Worm (Caenorhabditis elegans) whole organism, L3 larva: ENCODE results near the gene F35E12.10.
A peak's percentile ranks its signal among the peaks of the same experiment; 100 is the strongest.

ENCODE experiments used
- R02D3.7 ChIP-seq: fragments of 150-350 bp; optimal IDR thresholded peaks from 2 replicates; lab custom pipeline; 2014; ENCODE audit warnings: missing biosample characterization, missing genetic modification characterization
- ZK546.5 ChIP-seq: sonication (generic microtip); optimal IDR thresholded peaks from 2 replicates; lab custom pipeline; 2017; ENCODE audit warnings: missing biosample characterization, missing genetic modification characterization
- ama-1 ChIP-seq: fragments of 150-350 bp; optimal IDR thresholded peaks from 2 replicates; lab custom pipeline; 2018
- ceh-16 ChIP-seq: sonication (generic microtip); optimal IDR thresholded peaks from 2 replicates; lab custom pipeline; 2017; ENCODE audit warnings: missing biosample characterization, missing genetic modification characterization
- ceh-28 ChIP-seq: fragments of 150-350 bp; optimal IDR thresholded peaks from 2 replicates; lab custom pipeline; 2014; ENCODE audit warnings: missing biosample characterization, missing genetic modification reagents, missing genetic modification characterization
- ceh-9 ChIP-seq: sonication (generic microtip); optimal IDR thresholded peaks from 2 replicates; lab custom pipeline; 2018; ENCODE audit warnings: missing biosample characterization, missing genetic modification characterization
- daf-12 ChIP-seq: fragments of 150-350 bp; optimal IDR thresholded peaks from 2 replicates; lab custom pipeline; 2014; ENCODE audit warnings: missing biosample characterization, missing genetic modification reagents, missing genetic modification characterization
- egl-27 ChIP-seq: sonication (generic microtip); optimal IDR thresholded peaks from 4 replicates; lab custom pipeline; 2017; ENCODE audit warnings: missing biosample characterization, missing genetic modification reagents, missing genetic modification characterization
- elt-2 ChIP-seq: sonication (generic microtip); optimal IDR thresholded peaks from 2 replicates; lab custom pipeline; 2016; ENCODE audit warnings: missing genetic modification reagents, mild to moderate bottlenecking, missing genetic modification characterization, missing compliant biosample characterization
- eor-1 ChIP-seq, 2 experiments: fragments of 150-350 bp; optimal IDR thresholded peaks; 2 replicates each; lab custom pipeline; 2014 to 2018; ENCODE audit warnings: missing biosample characterization in 2 of 2, missing genetic modification characterization in 2 of 2
- fkh-2 ChIP-seq: fragments of 150-350 bp; optimal IDR thresholded peaks from 2 replicates; lab custom pipeline; 2014; ENCODE audit warnings: missing biosample characterization, missing genetic modification reagents, missing genetic modification characterization
- fos-1 ChIP-seq: fragments of 150-350 bp; optimal IDR thresholded peaks from 2 replicates; lab custom pipeline; 2014; ENCODE audit warnings: missing biosample characterization, missing genetic modification characterization
- hmg-11 ChIP-seq: sonication (generic microtip); optimal IDR thresholded peaks from 2 replicates; lab custom pipeline; 2016; ENCODE audit warnings: missing genetic modification characterization, missing compliant biosample characterization
- jun-1 ChIP-seq: fragments of 150-350 bp; optimal IDR thresholded peaks from 2 replicates; lab custom pipeline; 2014; ENCODE audit warnings: missing biosample characterization, missing genetic modification reagents, missing genetic modification characterization
- lin-15B ChIP-seq: fragments of 150-350 bp; optimal IDR thresholded peaks from 2 replicates; lab custom pipeline; 2014; ENCODE audit warnings: missing biosample characterization, missing genetic modification characterization
- lin-39 ChIP-seq: fragments of 150-350 bp; optimal IDR thresholded peaks from 2 replicates; lab custom pipeline; 2018; ENCODE audit warnings: missing biosample characterization, missing genetic modification reagents, missing genetic modification characterization
- lsy-12 ChIP-seq: sonication (generic microtip); optimal IDR thresholded peaks from 2 replicates; lab custom pipeline; 2016; ENCODE audit warnings: mild to moderate bottlenecking, missing genetic modification characterization, missing compliant biosample characterization
- mml-1 ChIP-seq: fragments of 150-350 bp; sonication (generic microtip); optimal IDR thresholded peaks from 3 replicates; lab custom pipeline; 2014; ENCODE audit warnings: missing biosample characterization, missing genetic modification characterization
- nfya-1 ChIP-seq: sonication (generic microtip); optimal IDR thresholded peaks from 2 replicates; lab custom pipeline; 2017; ENCODE audit warnings: missing genetic modification characterization, mild to moderate bottlenecking, missing compliant biosample characterization, antibody characterized with exemption, moderate library complexity; ENCODE audit not compliant: insufficient read depth
- nhr-11 ChIP-seq: fragments of 150-350 bp; optimal IDR thresholded peaks from 2 replicates; lab custom pipeline; 2014; ENCODE audit warnings: missing biosample characterization, missing genetic modification characterization
- nhr-12 ChIP-seq: fragments of 150-350 bp; optimal IDR thresholded peaks from 2 replicates; lab custom pipeline; 2014; ENCODE audit warnings: missing biosample characterization, missing genetic modification characterization
- nhr-23 ChIP-seq: fragments of 150-350 bp; optimal IDR thresholded peaks from 2 replicates; lab custom pipeline; 2014; ENCODE audit warnings: missing biosample characterization, missing genetic modification reagents, missing genetic modification characterization
- nhr-237 ChIP-seq: fragments of 150-350 bp; optimal IDR thresholded peaks from 2 replicates; lab custom pipeline; 2014; ENCODE audit warnings: missing biosample characterization, missing genetic modification characterization
- nhr-25 ChIP-seq: sonication (generic microtip); optimal IDR thresholded peaks from 2 replicates; lab custom pipeline; 2017; ENCODE audit warnings: missing biosample characterization, missing genetic modification characterization
- nhr-28 ChIP-seq: fragments of 150-350 bp; optimal IDR thresholded peaks from 2 replicates; lab custom pipeline; 2014; ENCODE audit warnings: missing biosample characterization, missing genetic modification characterization
- nhr-43 ChIP-seq: sonication (generic microtip); optimal IDR thresholded peaks from 2 replicates; lab custom pipeline; 2016; ENCODE audit warnings: mild to moderate bottlenecking, missing genetic modification characterization, missing compliant biosample characterization; ENCODE audit not compliant: poor library complexity, severe bottlenecking
- nhr-76 ChIP-seq: fragments of 150-350 bp; sonication (generic microtip); optimal IDR thresholded peaks from 5 replicates; lab custom pipeline; 2014; ENCODE audit warnings: missing biosample characterization, missing genetic modification characterization
- nhr-77 ChIP-seq: fragments of 150-350 bp; optimal IDR thresholded peaks from 2 replicates; lab custom pipeline; 2014; ENCODE audit warnings: missing biosample characterization, missing genetic modification characterization
- pha-4 ChIP-seq: fragments of 150-350 bp; optimal IDR thresholded peaks from 2 replicates; lab custom pipeline; 2014; ENCODE audit warnings: missing biosample characterization, missing genetic modification reagents, missing genetic modification characterization
- pqm-1 ChIP-seq: fragments of 150-350 bp; optimal IDR thresholded peaks from 2 replicates; lab custom pipeline; 2017; ENCODE audit warnings: missing biosample characterization, missing genetic modification characterization, inconsistent platforms
- skn-1 ChIP-seq: fragments of 150-350 bp; optimal IDR thresholded peaks from 2 replicates; lab custom pipeline; 2014; ENCODE audit warnings: missing biosample characterization, missing genetic modification characterization
- snpc-4 ChIP-seq: fragments of 150-350 bp; optimal IDR thresholded peaks from 2 replicates; lab custom pipeline; 2014; ENCODE audit warnings: missing biosample characterization, missing genetic modification characterization
- tbx-2 ChIP-seq: sonication (generic microtip); optimal IDR thresholded peaks from 2 replicates; lab custom pipeline; 2016; ENCODE audit warnings: mild to moderate bottlenecking, missing genetic modification characterization, missing compliant biosample characterization
- unc-39 ChIP-seq: sonication (generic microtip); optimal IDR thresholded peaks from 4 replicates; lab custom pipeline; 2017; ENCODE audit warnings: missing biosample characterization, missing genetic modification characterization
- zag-1 ChIP-seq: fragments of 150-350 bp; optimal IDR thresholded peaks from 2 replicates; lab custom pipeline; 2014; ENCODE audit warnings: missing biosample characterization, missing genetic modification characterization
- ztf-11 ChIP-seq: fragments of 150-350 bp; optimal IDR thresholded peaks from 2 replicates; lab custom pipeline; 2014; ENCODE audit warnings: missing biosample characterization, missing genetic modification characterization
- ztf-4 ChIP-seq: fragments of 150-350 bp; optimal IDR thresholded peaks from 2 replicates; lab custom pipeline; 2014; ENCODE audit warnings: missing biosample characterization, missing genetic modification characterization

Gene F35E12.10

ce11 chrV:13787225-13787898 lies 38.8 kb upstream of the F35E12.10 start, which contains the start of the genes F53C11.4 and F53C11.5:
F53C11.4 (minus strand) TSS chrV:13787352.
F53C11.5 (plus strand) TSS chrV:13787549.
- peak; percentile 46 for TF ChIP-seq pqm-1 (tag; lab: Kevin White, UChicago)
- TF ChIP-seq snpc-4 (tag; lab: Kevin White, UChicago) = no peak
- TF ChIP-seq nfya-1 = peak; percentile 45
- peak; percentile 3 for TF ChIP-seq lin-15B (tag; lab: Kevin White, UChicago)
- TF ChIP-seq tbx-2 = no peak
- TF ChIP-seq hmg-11 (tag; lab: Kevin White, UChicago) = peak; percentile 3
- no peak for TF ChIP-seq unc-39 (tag; lab: Kevin White, UChicago)
- no peak for TF ChIP-seq ztf-4 (tag; lab: Kevin White, UChicago)
- TF ChIP-seq nhr-11 (tag; lab: Kevin White, UChicago) = no peak
- TF ChIP-seq nhr-12 = no peak
- peak; percentile 91 for TF ChIP-seq nhr-23
- peak; percentile 30 for TF ChIP-seq ceh-28 (tag; lab: Kevin White, UChicago)
- peak; percentile 66 for TF ChIP-seq jun-1
- TF ChIP-seq nhr-28 (tag; lab: Kevin White, UChicago) = no peak
- TF ChIP-seq mml-1 (tag; lab: Kevin White, UChicago) = no peak
- TF ChIP-seq elt-2 = peak; percentile 69
- TF ChIP-seq lin-39 (tag; lab: Kevin White, UChicago) = peak; percentile 48
- TF ChIP-seq lsy-12 (tag; lab: Kevin White, UChicago) = peak; percentile 36
- peak; percentile 88 for TF ChIP-seq pha-4 (tag; lab: Kevin White, UChicago)
- TF ChIP-seq ama-1 (lab: Kevin White, UChicago) = peak; percentile 29
- TF ChIP-seq, all 47 proteins: peak for 12

ce11 chrV:13785767-13786166 lies 37.2 kb upstream of the F35E12.10 start:
- TF ChIP-seq snpc-4 (tag; lab: Kevin White, UChicago) (no peak), pqm-1 (tag; lab: Kevin White, UChicago) (no peak), eor-1 (tag; optimal IDR thresholded peaks at IDR 0.05; lab: Kevin White, UChicago) (no peak), tbx-2 (no peak), ceh-16 (tag; lab: Kevin White, UChicago) (no peak), ceh-9 (tag; lab: Kevin White, UChicago) (no peak), fkh-2 (tag; lab: Kevin White, UChicago) (no peak), hmg-11 (tag; lab: Kevin White, UChicago) (no peak), nhr-43 (tag; lab: Kevin White, UChicago) (no peak), jun-1 (no peak), nhr-237 (tag; lab: Kevin White, UChicago) (no peak), ztf-11 (tag; lab: Kevin White, UChicago) (no peak), skn-1 (tag; lab: Kevin White, UChicago) (no peak)
- TF ChIP-seq, all 47 proteins: peak for 0

DNA sequence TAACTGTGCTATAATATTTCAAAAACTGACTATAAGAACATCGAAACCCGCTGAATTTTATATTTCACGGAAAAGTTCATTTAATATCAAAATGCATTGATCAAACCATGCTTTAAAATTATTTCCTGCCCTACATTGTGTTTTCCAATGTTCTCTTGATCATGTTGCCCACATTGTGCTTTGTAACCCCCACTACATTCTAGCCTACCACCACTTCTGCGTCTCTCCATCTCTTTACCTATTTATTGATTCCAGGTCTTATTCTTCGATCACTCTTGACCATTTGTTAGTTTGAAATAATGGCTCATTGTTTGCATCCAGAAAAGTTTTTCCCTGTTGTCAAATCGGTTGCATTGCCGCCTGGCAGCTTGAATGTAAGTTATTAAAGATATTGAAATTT lies 33.6 kb upstream of the F35E12.10 start, which contains the start of gene decr-1.1:
Gene decr-1.1, plus strand, starts transcription at position 210 of the 400 bp plus-strand sequence.
- no peak for TF ChIP-seq nhr-237 (tag; lab: Kevin White, UChicago)
- TF ChIP-seq nhr-28 (tag; lab: Kevin White, UChicago) = no peak
- no peak for TF ChIP-seq nhr-25 (tag; lab: Kevin White, UChicago)
- TF ChIP-seq elt-2 = peak; percentile 49
- TF ChIP-seq unc-39 (tag; lab: Kevin White, UChicago) = no peak
- TF ChIP-seq ZK546.5 (tag; lab: Kevin White, UChicago) = no peak
- TF ChIP-seq mml-1 (tag; lab: Kevin White, UChicago) = no peak
- TF ChIP-seq lin-39 (tag; lab: Kevin White, UChicago) = no peak
- TF ChIP-seq daf-12 (tag; lab: Kevin White, UChicago) = no peak
- peak; percentile 7 for TF ChIP-seq nfya-1
- TF ChIP-seq nhr-77 (tag; lab: Kevin White, UChicago) = no peak
- TF ChIP-seq ceh-9 (tag; lab: Kevin White, UChicago) = no peak
- no peak for TF ChIP-seq jun-1
- peak; percentile 64 for TF ChIP-seq pqm-1 (tag; lab: Kevin White, UChicago)
- no peak for TF ChIP-seq skn-1 (tag; lab: Kevin White, UChicago)
- TF ChIP-seq egl-27 = no peak
- TF ChIP-seq fos-1 (tag; lab: Kevin White, UChicago) = no peak
- TF ChIP-seq ztf-4 (tag; lab: Kevin White, UChicago) = no peak
- no peak for TF ChIP-seq nhr-76 (tag; lab: Kevin White, UChicago)
- TF ChIP-seq zag-1 (tag; lab: Kevin White, UChicago) = no peak
- no peak for TF ChIP-seq R02D3.7 (tag; lab: Kevin White, UChicago)
- TF ChIP-seq ceh-28 (tag; lab: Kevin White, UChicago) = peak; percentile 28
- peak; percentile 37 for TF ChIP-seq pha-4 (tag; lab: Kevin White, UChicago)
- no peak for TF ChIP-seq ztf-11 (tag; lab: Kevin White, UChicago)
- no peak for TF ChIP-seq ama-1 (lab: Kevin White, UChicago)
